Worm (Caenorhabditis elegans) whole organism, early embryonic: ENCODE results near the gene gex-3.

Experiments used
- B0310.2 ChIP-seq: sonication (generic microtip); optimal IDR thresholded peaks from 2 replicates; lab custom pipeline; 2016; ENCODE audit warnings: mild to moderate bottlenecking, missing genetic modification characterization, missing compliant biosample characterization
- F13C5.2 ChIP-seq: sonication (generic microtip); optimal IDR thresholded peaks from 2 replicates; lab custom pipeline; 2017; ENCODE audit warnings: mild to moderate bottlenecking, missing genetic modification characterization, inconsistent platforms, missing compliant biosample characterization
- aly-1 ChIP-seq: sonication (generic microtip); optimal IDR thresholded peaks from 2 replicates; lab custom pipeline; 2016; ENCODE audit warnings: missing genetic modification characterization, missing compliant biosample characterization
- ama-1 ChIP-seq: fragments of 150-350 bp; optimal IDR thresholded peaks from 2 replicates; lab custom pipeline; 2014
- ceh-13 ChIP-seq: fragments of 200-800 bp; sonication (Bioruptor generic); optimal IDR thresholded peaks from 2 replicates; lab custom pipeline; 2018; ENCODE audit warnings: mild to moderate bottlenecking, missing genetic modification characterization, missing compliant biosample characterization
- ceh-36 ChIP-seq: sonication (generic microtip); optimal IDR thresholded peaks from 2 replicates; lab custom pipeline; 2016; ENCODE audit warnings: missing genetic modification characterization, inconsistent platforms, missing compliant biosample characterization
- ets-7 ChIP-seq: sonication (generic microtip); optimal IDR thresholded peaks from 2 replicates; lab custom pipeline; 2016; ENCODE audit warnings: missing genotype, missing genetic modification characterization, missing compliant biosample characterization
- flt-1 ChIP-seq: fragments of 200-800 bp; sonication (Bioruptor generic); IDR thresholded peaks from 2 replicates; pipeline ENCODE4 v1.3.6; 2022; ENCODE audit warnings: missing genetic modification characterization, missing compliant biosample characterization
- hmbx-1 ChIP-seq: sonication (generic microtip); optimal IDR thresholded peaks from 2 replicates; lab custom pipeline; 2016; ENCODE audit warnings: mild to moderate bottlenecking, missing genetic modification characterization, missing compliant biosample characterization
- hmg-4 ChIP-seq: fragments of 200-800 bp; sonication (Bioruptor generic); optimal IDR thresholded peaks from 2 replicates; lab custom pipeline; 2018; ENCODE audit warnings: mild to moderate bottlenecking, missing genetic modification characterization, missing compliant biosample characterization
- hnd-1 ChIP-seq: sonication (generic microtip); optimal IDR thresholded peaks from 2 replicates; lab custom pipeline; 2016; ENCODE audit warnings: missing genetic modification characterization, missing compliant biosample characterization
- pes-1 ChIP-seq: fragments of 200-800 bp; sonication (Bioruptor generic); IDR thresholded peaks from 2 replicates; pipeline ENCODE4 v1.3.6; 2022; ENCODE audit warnings: missing genetic modification reagents, missing genetic modification characterization, missing compliant biosample characterization
- scrt-1 ChIP-seq: fragments of 200-800 bp; sonication (Bioruptor generic); IDR thresholded peaks from 2 replicates; pipeline ENCODE4 v1.3.6; 2022; ENCODE audit warnings: missing genetic modification characterization, missing compliant biosample characterization
- sea-1 ChIP-seq: fragments of 200-800 bp; sonication (Bioruptor generic); conservative IDR thresholded peaks from 2 replicates; pipeline ENCODE4 v1.3.6; 2022; ENCODE audit warnings: missing genetic modification characterization, missing compliant biosample characterization
- tbx-11 ChIP-seq: fragments of 200-800 bp; sonication (Bioruptor generic); IDR thresholded peaks from 2 replicates; pipeline ENCODE4 v1.3.6; 2022; ENCODE audit warnings: missing genetic modification characterization, missing compliant biosample characterization
- tbx-37 ChIP-seq: fragments of 200-800 bp; sonication (Bioruptor generic); conservative IDR thresholded peaks from 2 replicates; pipeline ENCODE4 v1.3.6; 2022; ENCODE audit warnings: missing genetic modification reagents, missing genetic modification characterization, missing compliant biosample characterization
- tra-4 ChIP-seq: sonication (generic microtip); optimal IDR thresholded peaks from 2 replicates; lab custom pipeline; 2017; ENCODE audit warnings: missing genetic modification characterization, missing compliant biosample characterization

The gex-3 gene

DNA sequence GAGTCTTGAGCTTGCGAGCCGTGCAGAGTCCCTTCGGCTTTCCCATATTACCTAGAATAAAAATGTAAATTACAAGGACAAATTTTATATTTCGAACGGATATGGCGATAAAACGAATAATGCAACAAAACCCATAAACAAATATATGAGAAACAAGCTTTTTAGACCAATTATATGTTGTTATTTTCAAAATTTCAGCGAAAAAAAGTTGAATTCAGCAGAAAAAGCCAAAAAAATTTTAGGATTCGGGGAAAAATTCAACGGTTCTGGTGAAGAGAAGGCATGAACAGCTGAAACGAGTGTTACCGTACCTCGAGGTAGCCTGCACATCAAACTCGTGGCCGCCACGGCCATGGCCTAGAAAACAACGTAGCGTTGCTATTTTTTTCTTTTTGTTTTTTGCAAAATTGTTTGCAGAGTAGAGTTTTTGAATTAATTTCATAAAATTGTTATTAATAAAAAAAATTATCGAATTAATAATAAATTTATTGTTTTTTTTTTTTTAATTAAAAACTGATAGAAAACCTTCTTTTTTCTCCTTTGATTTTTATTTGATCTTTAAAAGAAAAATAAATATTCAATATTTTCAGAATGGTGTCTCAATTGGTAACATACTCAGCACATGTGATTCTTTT lies 13.1 kb upstream of the gex-3 start, which contains the start of the genes rps-23 and dpm-3:
Gene rps-23 (minus strand): TSS at position 51 of the 635 bp plus-strand sequence.
Gene dpm-3 (plus strand): TSS at position 585 of the 635 bp plus-strand sequence.
- TF ChIP-seq ets-7 (tag; lab: Kevin White, UChicago) (no peak), hnd-1 (tag; lab: Kevin White, UChicago) (peak; percentile 11), hmg-4 (GFP tag; lab: Kevin White, UChicago) (peak; percentile 29), ama-1 (lab: Kevin White, UChicago) (no peak), pes-1 (GFP tag; lab: Robert Waterston, UW) (peak; percentile 83), tbx-37 (GFP tag; lab: Robert Waterston, UW) (peak; percentile 83), ceh-13 (GFP tag; lab: Kevin White, UChicago) (no peak), F13C5.2 (tag; lab: Kevin White, UChicago) (peak; percentile 52), flt-1 (GFP tag; lab: Robert Waterston, UW) (peak; percentile 59), aly-1 (tag; lab: Kevin White, UChicago) (no peak), ceh-36 (peak; percentile 2), scrt-1 (GFP tag; lab: Robert Waterston, UW) (no peak), B0310.2 (tag; lab: Kevin White, UChicago) (peak; percentile 15), hmbx-1 (tag; lab: Kevin White, UChicago) (no peak), tbx-11 (GFP tag; lab: Robert Waterston, UW) (peak; percentile 57; the same call in 1 of the 2 replicates), sea-1 (no peak; the same call in 1 of the 2 replicates), tra-4 (no peak)

- TF ChIP-seq scrt-1 (GFP tag; lab: Robert Waterston, UW) (no peak), F13C5.2 (tag; lab: Kevin White, UChicago) (no peak), tbx-37 (GFP tag; lab: Robert Waterston, UW) (no peak), flt-1 (GFP tag; lab: Robert Waterston, UW) (no peak), pes-1 (GFP tag; lab: Robert Waterston, UW) (no peak), ceh-36 (no peak), ets-7 (tag; lab: Kevin White, UChicago) (no peak), hnd-1 (tag; lab: Kevin White, UChicago) (no peak), B0310.2 (tag; lab: Kevin White, UChicago) (no peak), tbx-11 (GFP tag; lab: Robert Waterston, UW) (no peak), sea-1 (no peak), ceh-13 (GFP tag; lab: Kevin White, UChicago) (no peak), tra-4 (no peak), hmbx-1 (tag; lab: Kevin White, UChicago) (no peak), ama-1 (lab: Kevin White, UChicago) (no peak), hmg-4 (GFP tag; lab: Kevin White, UChicago) (no peak), aly-1 (tag; lab: Kevin White, UChicago) (no peak)
Measured at ce11 chrIV:12396645-12397258, 7.5 kb upstream of the gex-3 start.

ce11 chrIV:12398437-12398836 lies 5.8 kb upstream of the gex-3 start, which contains the start of gene acs-20:
Gene acs-20 (minus strand): TSS chrIV:12398706.
- no peak for TF ChIP-seq hnd-1 (tag; lab: Kevin White, UChicago)
- no peak for TF ChIP-seq aly-1 (tag; lab: Kevin White, UChicago)
- no peak for TF ChIP-seq tra-4
- no peak for TF ChIP-seq ceh-13 (GFP tag; lab: Kevin White, UChicago)
- no peak for TF ChIP-seq ama-1 (lab: Kevin White, UChicago)
- TF ChIP-seq ceh-36 = no peak
- TF ChIP-seq tbx-11 (GFP tag; lab: Robert Waterston, UW) = no peak
- TF ChIP-seq ets-7 (tag; lab: Kevin White, UChicago) = no peak
- TF ChIP-seq F13C5.2 (tag; lab: Kevin White, UChicago) = no peak
- TF ChIP-seq flt-1 (GFP tag; lab: Robert Waterston, UW) = no peak
- TF ChIP-seq tbx-37 (GFP tag; lab: Robert Waterston, UW) = no peak
- TF ChIP-seq hmbx-1 (tag; lab: Kevin White, UChicago) = no peak
- no peak for TF ChIP-seq pes-1 (GFP tag; lab: Robert Waterston, UW)
- no peak for TF ChIP-seq B0310.2 (tag; lab: Kevin White, UChicago)
- TF ChIP-seq scrt-1 (GFP tag; lab: Robert Waterston, UW) = no peak

DNA sequence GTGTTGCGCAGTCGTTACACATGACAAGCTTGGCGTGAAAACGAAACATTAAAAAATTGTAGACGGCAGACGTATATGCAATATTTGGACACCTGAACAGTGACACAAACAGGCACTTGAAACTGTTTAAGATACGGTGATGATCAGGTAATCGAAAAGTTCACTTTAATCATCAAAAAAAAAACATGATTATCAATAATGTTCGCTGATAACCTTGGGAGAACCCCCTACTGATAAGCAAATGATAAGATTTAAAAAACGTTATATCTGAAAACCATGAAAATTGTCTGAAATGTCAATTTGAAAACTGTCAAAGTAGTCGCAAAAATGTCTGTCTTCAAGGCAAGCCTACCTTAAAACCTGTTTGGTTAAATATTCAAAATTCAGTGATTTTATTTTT lies 4.2 kb upstream of the gex-3 start:
- TF ChIP-seq tra-4 (no peak), sea-1 (no peak), B0310.2 (tag; lab: Kevin White, UChicago) (no peak), ets-7 (tag; lab: Kevin White, UChicago) (no peak), F13C5.2 (tag; lab: Kevin White, UChicago) (no peak), hmbx-1 (tag; lab: Kevin White, UChicago) (no peak), flt-1 (GFP tag; lab: Robert Waterston, UW) (no peak), ceh-36 (no peak), hmg-4 (GFP tag; lab: Kevin White, UChicago) (no peak), ama-1 (lab: Kevin White, UChicago) (no peak), tbx-37 (GFP tag; lab: Robert Waterston, UW) (no peak), scrt-1 (GFP tag; lab: Robert Waterston, UW) (no peak), tbx-11 (GFP tag; lab: Robert Waterston, UW) (no peak), hnd-1 (tag; lab: Kevin White, UChicago) (no peak), pes-1 (GFP tag; lab: Robert Waterston, UW) (no peak), aly-1 (tag; lab: Kevin White, UChicago) (no peak), ceh-13 (GFP tag; lab: Kevin White, UChicago) (no peak)

DNA sequence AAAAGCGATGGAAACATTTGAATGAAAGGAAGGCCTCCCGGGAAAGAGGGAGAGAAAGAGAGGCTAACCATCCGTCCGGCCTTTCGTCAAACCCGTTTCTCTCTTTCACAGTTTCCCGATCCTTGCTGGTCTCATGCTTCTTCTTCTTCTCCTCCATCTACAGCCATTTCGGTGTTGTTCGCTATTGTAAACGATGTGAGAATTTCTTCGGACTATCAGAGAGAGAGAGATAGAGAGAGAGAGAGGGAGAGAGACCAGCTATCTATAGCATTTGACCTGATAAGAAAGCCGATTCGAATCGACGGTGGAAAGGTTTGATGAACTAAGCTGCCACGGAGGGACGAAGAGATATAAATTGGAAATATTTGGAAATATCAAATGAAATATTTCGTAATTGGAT lies 791 bp upstream of the gex-3 start:
- no peak for TF ChIP-seq tra-4

DNA sequence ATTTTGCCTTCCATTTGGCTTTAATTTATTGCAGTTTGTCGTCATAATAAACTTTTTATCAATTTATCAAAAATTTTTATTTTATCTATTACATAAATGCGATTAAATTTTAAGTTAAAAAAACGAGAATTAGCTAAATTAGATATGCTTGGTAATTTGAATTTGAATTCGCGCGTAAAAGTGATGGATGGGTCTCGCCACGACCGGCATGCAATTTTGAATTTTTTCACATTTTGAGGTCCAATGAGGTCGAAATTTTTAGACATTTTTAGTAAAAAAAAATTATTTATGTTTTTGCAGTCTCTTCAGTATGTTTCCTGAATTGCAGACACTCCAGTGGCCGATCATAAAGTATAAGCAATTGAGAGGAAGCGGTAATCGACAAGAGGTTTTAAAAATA lies 4.4 kb downstream of the gex-3 start, which contains the start of gene dsb-1:
Gene dsb-1 (plus strand): TSS at position 301 of the 400 bp plus-strand sequence.
- TF ChIP-seq tbx-11 (GFP tag; lab: Robert Waterston, UW) (no peak), hmg-4 (GFP tag; lab: Kevin White, UChicago) (no peak), scrt-1 (GFP tag; lab: Robert Waterston, UW) (no peak), ceh-13 (GFP tag; lab: Kevin White, UChicago) (no peak), tbx-37 (GFP tag; lab: Robert Waterston, UW) (no peak), ets-7 (tag; lab: Kevin White, UChicago) (no peak), hnd-1 (tag; lab: Kevin White, UChicago) (no peak), tra-4 (no peak), aly-1 (tag; lab: Kevin White, UChicago) (no peak), B0310.2 (tag; lab: Kevin White, UChicago) (no peak), F13C5.2 (tag; lab: Kevin White, UChicago) (no peak), hmbx-1 (tag; lab: Kevin White, UChicago) (no peak), ama-1 (lab: Kevin White, UChicago) (no peak), sea-1 (no peak)
